Fruit fly (Drosophila melanogaster): Measurements from ENCODE around the gene cbt.

dm6 chr2L:430820-431628 lies 48.5 kb downstream of the cbt start, which contains the start of gene ex:
- TF ChIP-seq EcR (GFP tag; optimal IDR thresholded peaks at IDR 0.05) (no peak), Dll (optimal IDR thresholded peaks at IDR 0.05) (no peak), pan (optimal IDR thresholded peaks at IDR 0.05) (no peak)
